Worm (Caenorhabditis elegans) whole organism, late embryonic: ENCODE results near the gene DC2.5.

Experiments used
- K02D7.2 ChIP-seq: sonication (generic microtip); optimal IDR thresholded peaks from 2 replicates; lab custom pipeline; 2017; ENCODE audit warnings: mild to moderate bottlenecking, missing genetic modification characterization, missing compliant biosample characterization
- K09A11.1 ChIP-seq: sonication (generic microtip); optimal IDR thresholded peaks from 2 replicates; lab custom pipeline; 2017; ENCODE audit warnings: antibody characterized with exemption, mild to moderate bottlenecking, missing genetic modification characterization, missing compliant biosample characterization; ENCODE audit not compliant: insufficient read depth
- ama-1 ChIP-seq: fragments of 150-350 bp; optimal IDR thresholded peaks from 2 replicates; lab custom pipeline; 2014
- che-1 ChIP-seq: sonication (generic microtip); optimal IDR thresholded peaks from 2 replicates; lab custom pipeline; 2016; ENCODE audit warnings: mild to moderate bottlenecking, missing genetic modification characterization, missing compliant biosample characterization
- elt-2 ChIP-seq: sonication (generic microtip); optimal IDR thresholded peaks from 2 replicates; lab custom pipeline; 2016; ENCODE audit warnings: missing genetic modification reagents, missing genetic modification characterization, missing compliant biosample characterization
- fkh-10 ChIP-seq: fragments of 150-350 bp; optimal IDR thresholded peaks from 2 replicates; lab custom pipeline; 2014; ENCODE audit warnings: missing biosample characterization, missing genetic modification reagents, missing genetic modification characterization
- fkh-6 ChIP-seq: sonication (generic microtip); optimal IDR thresholded peaks from 2 replicates; lab custom pipeline; 2016; ENCODE audit warnings: missing genetic modification characterization, missing compliant biosample characterization
- hlh-13 ChIP-seq: fragments of 200-800 bp; sonication (Bioruptor generic); optimal IDR thresholded peaks from 2 replicates; lab custom pipeline; 2018; ENCODE audit warnings: mild to moderate bottlenecking, missing genetic modification characterization, missing compliant biosample characterization
- npax-4 ChIP-seq: sonication (generic microtip); optimal IDR thresholded peaks from 2 replicates; lab custom pipeline; 2016; ENCODE audit warnings: missing genetic modification characterization, missing compliant biosample characterization
- pat-9 ChIP-seq: fragments of 200-800 bp; sonication (Bioruptor generic); optimal IDR thresholded peaks from 2 replicates; lab custom pipeline; 2018; ENCODE audit warnings: mild to moderate bottlenecking, missing genetic modification characterization, moderate library complexity, missing compliant biosample characterization
- pha-4 ChIP-seq: fragments of 150-350 bp; optimal IDR thresholded peaks from 2 replicates; lab custom pipeline; 2018; ENCODE audit warnings: missing biosample characterization, missing genetic modification reagents, missing genetic modification characterization
- ztf-16 ChIP-seq: sonication (generic microtip); optimal IDR thresholded peaks from 2 replicates; lab custom pipeline; 2017; ENCODE audit warnings: missing genetic modification characterization, missing compliant biosample characterization

ce11 chrV:260334-260733 is 47.7 kb upstream of the DC2.5 start:
- TF ChIP-seq pat-9 (no peak), pha-4 (no peak), ztf-16 (tag; lab: Kevin White, UChicago) (no peak), ama-1 (lab: Kevin White, UChicago) (no peak), K02D7.2 (tag; lab: Kevin White, UChicago) (no peak), che-1 (no peak), hlh-13 (GFP tag; lab: Kevin White, UChicago) (no peak), npax-4 (tag; lab: Kevin White, UChicago) (no peak), K09A11.1 (tag; lab: Kevin White, UChicago) (no peak), fkh-10 (GFP tag; lab: Kevin White, UChicago) (no peak), elt-2 (tag; lab: Kevin White, UChicago) (no peak), fkh-6 (tag; lab: Kevin White, UChicago) (no peak)
